Worm (Caenorhabditis elegans) whole organism, L4 larva: ENCODE results near the gene sip-1.
A peak's percentile ranks its signal among the peaks of the same experiment; 100 is the strongest.

Experiments
- D1046.2 ChIP-seq: fragments of 200-800 bp; sonication (Bioruptor generic); IDR thresholded peaks from 2 replicates; pipeline ENCODE4 v1.3.6; 2022; ENCODE audit warnings: missing genetic modification characterization, missing compliant biosample characterization
- F26F4.8 ChIP-seq: fragments of 200-800 bp; sonication (Bioruptor generic); conservative IDR thresholded peaks from 2 replicates; pipeline ENCODE4 v1.3.6; 2022; ENCODE audit warnings: missing genetic modification characterization, missing compliant biosample characterization
- F37D6.2 ChIP-seq: sonication (generic microtip); optimal IDR thresholded peaks from 2 replicates; lab custom pipeline; 2016; ENCODE audit warnings: mild to moderate bottlenecking, missing genetic modification characterization, missing compliant biosample characterization
- F49E8.2 ChIP-seq: sonication (generic microtip); optimal IDR thresholded peaks from 2 replicates; lab custom pipeline; 2016; ENCODE audit warnings: missing compliant biosample characterization, mild to moderate bottlenecking, missing genetic modification characterization, borderline replicate concordance
- R02D3.7 ChIP-seq: fragments of 150-350 bp; sonication (generic microtip); optimal IDR thresholded peaks from 3 replicates; lab custom pipeline; 2014; ENCODE audit warnings: missing biosample characterization, missing genetic modification characterization
- T20F7.1 ChIP-seq: fragments of 200-800 bp; sonication (Bioruptor generic); optimal IDR thresholded peaks from 2 replicates; lab custom pipeline; 2018; ENCODE audit warnings: mild to moderate bottlenecking, missing genetic modification characterization, missing compliant biosample characterization
- Y48G9A.11 ChIP-seq: fragments of 200-800 bp; sonication (Bioruptor generic); IDR thresholded peaks from 2 replicates; pipeline ENCODE4 v1.3.6; 2022; ENCODE audit warnings: missing genetic modification reagents, missing genetic modification characterization, missing compliant biosample characterization
- Y75B8A.6 ChIP-seq: fragments of 200-800 bp; sonication (Bioruptor generic); IDR thresholded peaks from 2 replicates; pipeline ENCODE4 v1.3.6; 2022; ENCODE audit warnings: missing genetic modification reagents, missing genetic modification characterization, missing compliant biosample characterization
- ZK337.2 ChIP-seq: fragments of 200-800 bp; sonication (Bioruptor generic); IDR thresholded peaks from 2 replicates; pipeline ENCODE4 v1.3.6; 2022; ENCODE audit warnings: missing genetic modification reagents, missing genetic modification characterization, missing compliant biosample characterization
- aly-2 ChIP-seq: sonication (generic microtip); optimal IDR thresholded peaks from 2 replicates; lab custom pipeline; 2018; ENCODE audit warnings: missing biosample characterization, missing genetic modification characterization
- arid-1 ChIP-seq: fragments of 200-800 bp; sonication (Bioruptor generic); conservative IDR thresholded peaks from 2 replicates; pipeline ENCODE4 v1.3.6; 2022; ENCODE audit warnings: missing genetic modification reagents, missing genetic modification characterization, missing compliant biosample characterization
- ceh-20 ChIP-seq: fragments of 200-800 bp; sonication (Bioruptor generic); IDR thresholded peaks from 2 replicates; pipeline ENCODE4 v1.3.6; 2022; ENCODE audit warnings: missing genetic modification reagents, missing genetic modification characterization, missing compliant biosample characterization
- ceh-28 ChIP-seq: fragments of 150-350 bp; optimal IDR thresholded peaks from 2 replicates; lab custom pipeline; 2014; ENCODE audit warnings: missing biosample characterization, missing genetic modification reagents, missing genetic modification characterization
- ceh-32 ChIP-seq: sonication (generic microtip); optimal IDR thresholded peaks from 2 replicates; lab custom pipeline; 2016; ENCODE audit warnings: mild to moderate bottlenecking, missing genetic modification characterization, missing compliant biosample characterization; ENCODE audit not compliant: poor library complexity
- ceh-44 ChIP-seq: fragments of 200-800 bp; sonication (Bioruptor generic); IDR thresholded peaks from 2 replicates; pipeline ENCODE4 v1.3.6; 2022; ENCODE audit warnings: missing genetic modification reagents, missing genetic modification characterization, missing compliant biosample characterization
- ctbp-1 ChIP-seq: fragments of 200-800 bp; sonication (Bioruptor generic); IDR thresholded peaks from 2 replicates; pipeline ENCODE4 v1.3.6; 2022; ENCODE audit warnings: missing genetic modification reagents, missing genetic modification characterization, missing compliant biosample characterization
- daf-12 ChIP-seq: fragments of 150-350 bp; optimal IDR thresholded peaks from 2 replicates; lab custom pipeline; 2014; ENCODE audit warnings: missing biosample characterization, missing genetic modification reagents, missing genetic modification characterization
- daf-19 ChIP-seq: fragments of 200-800 bp; sonication (Bioruptor generic); conservative IDR thresholded peaks from 2 replicates; pipeline ENCODE4 v1.3.6; 2022; ENCODE audit warnings: missing genetic modification characterization, missing compliant biosample characterization
- daf-8 ChIP-seq: fragments of 200-800 bp; sonication (Bioruptor generic); IDR thresholded peaks from 2 replicates; pipeline ENCODE4 v1.3.6; 2022; ENCODE audit warnings: missing genetic modification characterization, missing compliant biosample characterization
- dmd-6 ChIP-seq: fragments of 200-800 bp; sonication (Bioruptor generic); IDR thresholded peaks from 2 replicates; pipeline ENCODE4 v1.3.6; 2022; ENCODE audit warnings: missing genetic modification reagents, missing genetic modification characterization, missing compliant biosample characterization
- dmd-9 ChIP-seq: fragments of 200-800 bp; sonication (Bioruptor generic); IDR thresholded peaks from 2 replicates; pipeline ENCODE4 v1.3.6; 2022; ENCODE audit warnings: missing genetic modification reagents, missing genetic modification characterization, missing compliant biosample characterization
- dpl-1 ChIP-seq: fragments of 150-350 bp; optimal IDR thresholded peaks from 2 replicates; lab custom pipeline; 2014; ENCODE audit warnings: missing biosample characterization, missing genetic modification reagents, missing genetic modification characterization
- duxl-1 ChIP-seq: sonication (generic microtip); optimal IDR thresholded peaks from 2 replicates; lab custom pipeline; 2016; ENCODE audit warnings: mild to moderate bottlenecking, missing genetic modification characterization, moderate library complexity, missing compliant biosample characterization; ENCODE audit not compliant: poor library complexity
- dve-1 ChIP-seq: sonication (generic microtip); optimal IDR thresholded peaks from 2 replicates; lab custom pipeline; 2017; ENCODE audit warnings: antibody characterized with exemption, mild to moderate bottlenecking, missing genetic modification characterization, missing compliant biosample characterization; ENCODE audit not compliant: insufficient read depth
- egl-27 ChIP-seq: sonication (generic microtip); optimal IDR thresholded peaks from 3 replicates; lab custom pipeline; 2017; ENCODE audit warnings: missing biosample characterization, missing genetic modification reagents, missing genetic modification characterization
- hmg-1.1 ChIP-seq: fragments of 200-800 bp; sonication (Bioruptor generic); IDR thresholded peaks from 2 replicates; pipeline ENCODE4 v1.3.6; 2022; ENCODE audit warnings: missing genetic modification reagents, missing genetic modification characterization, missing compliant biosample characterization
- lim-7 ChIP-seq: fragments of 200-800 bp; sonication (Bioruptor generic); IDR thresholded peaks from 2 replicates; pipeline ENCODE4 v1.3.6; 2022; ENCODE audit warnings: missing genetic modification characterization, missing compliant biosample characterization
- lin-1 ChIP-seq: fragments of 200-800 bp; sonication (Bioruptor generic); IDR thresholded peaks from 2 replicates; pipeline ENCODE4 v1.3.6; 2022; ENCODE audit warnings: missing genetic modification reagents, missing genetic modification characterization, missing compliant biosample characterization
- lin-38 ChIP-seq: fragments of 200-800 bp; sonication (Bioruptor generic); IDR thresholded peaks from 2 replicates; pipeline ENCODE4 v1.3.6; 2022; ENCODE audit warnings: missing genetic modification reagents, missing genetic modification characterization, missing compliant biosample characterization
- lir-3 ChIP-seq: sonication (generic microtip); optimal IDR thresholded peaks from 2 replicates; lab custom pipeline; 2016; ENCODE audit warnings: mild to moderate bottlenecking, missing genetic modification characterization, missing compliant biosample characterization
- mes-2 ChIP-seq: sonication (generic microtip); optimal IDR thresholded peaks from 2 replicates; lab custom pipeline; 2016; ENCODE audit warnings: missing genotype, mild to moderate bottlenecking, missing genetic modification characterization, missing compliant biosample characterization; ENCODE audit not compliant: poor library complexity, severe bottlenecking
- mxl-3 ChIP-seq: fragments of 200-800 bp; sonication (Bioruptor generic); optimal IDR thresholded peaks from 2 replicates; lab custom pipeline; 2018; ENCODE audit warnings: mild to moderate bottlenecking, missing genetic modification characterization, missing compliant biosample characterization
- nhr-42 ChIP-seq: fragments of 200-800 bp; sonication (Bioruptor generic); IDR thresholded peaks from 2 replicates; pipeline ENCODE4 v1.3.6; 2022; ENCODE audit warnings: missing genetic modification characterization, missing compliant biosample characterization
- nhr-6 ChIP-seq: fragments of 150-350 bp; optimal IDR thresholded peaks from 2 replicates; lab custom pipeline; 2014; ENCODE audit warnings: missing biosample characterization, missing genetic modification characterization
- nhr-76 ChIP-seq: fragments of 150-350 bp; optimal IDR thresholded peaks from 2 replicates; lab custom pipeline; 2014; ENCODE audit warnings: missing biosample characterization, missing genetic modification characterization
- nhr-77 ChIP-seq: fragments of 150-350 bp; optimal IDR thresholded peaks from 2 replicates; lab custom pipeline; 2014; ENCODE audit warnings: missing biosample characterization, missing genetic modification characterization
- pha-4 ChIP-seq, 2 experiments: fragments of 150-350 bp in 1 of 2; fragments of 200-800 bp in 1 of 2; sonication (Bioruptor generic) in 1 of 2; IDR thresholded peaks in 1 of 2; optimal IDR thresholded peaks in 1 of 2; 2 replicates each; pipeline versions ENCODE4 v1.3.6 to Lab custom; 2014 to 2022; ENCODE audit warnings: missing genetic modification characterization in 2 of 2, missing genetic modification reagents in 2 of 2, missing biosample characterization in 1 of 2, missing compliant biosample characterization in 1 of 2
- php-3 ChIP-seq: fragments of 200-800 bp; sonication (Bioruptor generic); IDR thresholded peaks from 2 replicates; pipeline ENCODE4 v1.3.6; 2022; ENCODE audit warnings: missing genetic modification reagents, missing genetic modification characterization, missing compliant biosample characterization
- pqm-1 ChIP-seq: sonication (generic microtip); optimal IDR thresholded peaks from 2 replicates; lab custom pipeline; 2017; ENCODE audit warnings: missing biosample characterization, missing genetic modification characterization
- sdz-12 ChIP-seq: fragments of 200-800 bp; sonication (Bioruptor generic); optimal IDR thresholded peaks from 2 replicates; lab custom pipeline; 2018; ENCODE audit warnings: mild to moderate bottlenecking, missing genetic modification characterization, missing compliant biosample characterization
- set-16 ChIP-seq: fragments of 200-800 bp; sonication (Bioruptor generic); IDR thresholded peaks from 2 replicates; pipeline ENCODE4 v1.3.6; 2022; ENCODE audit warnings: missing genetic modification reagents, missing genetic modification characterization, missing compliant biosample characterization
- snpc-1.2 ChIP-seq: fragments of 200-800 bp; sonication (Bioruptor generic); IDR thresholded peaks from 2 replicates; pipeline ENCODE4 v1.3.6; 2022; ENCODE audit warnings: missing genetic modification reagents, missing genetic modification characterization, missing compliant biosample characterization
- tra-1 ChIP-seq: fragments of 200-800 bp; sonication (Bioruptor generic); IDR thresholded peaks from 2 replicates; pipeline ENCODE4 v1.3.6; 2022; ENCODE audit warnings: missing genetic modification reagents, missing genetic modification characterization, missing compliant biosample characterization
- unc-39 ChIP-seq: sonication (generic microtip); optimal IDR thresholded peaks from 2 replicates; lab custom pipeline; 2017; ENCODE audit warnings: missing biosample characterization, missing genetic modification characterization
- unc-62 ChIP-seq, 3 experiments: fragments of 150-350 bp in 1 of 3; sonication (generic microtip); optimal IDR thresholded peaks in 2 of 3; peaks in 1 of 3; 1 replicate in 1 of 3; 2 replicates in 2 of 3; lab custom pipeline; 2014 to 2017; ENCODE audit warnings: missing biosample characterization in 3 of 3, missing genetic modification characterization in 3 of 3, missing genetic modification reagents in 3 of 3, missing genotype in 1 of 3
- vab-7 ChIP-seq: fragments of 200-800 bp; sonication (Bioruptor generic); IDR thresholded peaks from 2 replicates; pipeline ENCODE4 v1.3.6; 2022; ENCODE audit warnings: missing genetic modification reagents, missing genetic modification characterization, missing compliant biosample characterization
- ztf-7 ChIP-seq: fragments of 150-350 bp; optimal IDR thresholded peaks from 2 replicates; lab custom pipeline; 2014; ENCODE audit warnings: missing biosample characterization, missing genetic modification characterization

Gene sip-1

ce11 chrIII:10534191-10534590, 27.6 kb upstream of the sip-1 start (continued):
- TF ChIP-seq lin-1 (GFP tag; lab: Robert Waterston, UW) (0 out of 2 replicates have a peak, but pooled peaks have one; percentile 23), tra-1 (GFP tag; lab: Robert Waterston, UW) (peak; percentile 82), dpl-1 (GFP tag; lab: Kevin White, UChicago) (no peak), pqm-1 (tag; lab: Kevin White, UChicago) (peak; percentile 35), T20F7.1 (GFP tag; lab: Kevin White, UChicago) (no peak), nhr-77 (tag; lab: Kevin White, UChicago) (peak; percentile 28), dmd-6 (GFP tag; lab: Robert Waterston, UW) (peak; percentile 95), D1046.2 (GFP tag; lab: Robert Waterston, UW) (no peak), sdz-12 (GFP tag; lab: Kevin White, UChicago) (no peak), ztf-7 (tag; lab: Kevin White, UChicago) (peak; percentile 32), php-3 (GFP tag; lab: Robert Waterston, UW) (peak; percentile 82)

ce11 chrIII:10533310-10533709, 26.7 kb upstream of the sip-1 start:
- TF ChIP-seq dmd-9 = no peak
- TF ChIP-seq set-16 = no peak
- TF ChIP-seq lir-3 (tag; lab: Kevin White, UChicago) = no peak
- no peak for TF ChIP-seq sdz-12 (GFP tag; lab: Kevin White, UChicago)
- peak; percentile 48 for TF ChIP-seq php-3 (GFP tag; lab: Robert Waterston, UW)
- TF ChIP-seq nhr-76 (tag; lab: Kevin White, UChicago) = no peak
- no peak for TF ChIP-seq daf-8 (GFP tag; lab: Robert Waterston, UW)
- TF ChIP-seq ceh-44 (GFP tag; lab: Robert Waterston, UW) = no peak
- TF ChIP-seq T20F7.1 (GFP tag; lab: Kevin White, UChicago) = no peak
- no peak for TF ChIP-seq F37D6.2 (tag; lab: Kevin White, UChicago)
- TF ChIP-seq tra-1 (GFP tag; lab: Robert Waterston, UW) = peak; percentile 87
- TF ChIP-seq daf-12 (tag; lab: Kevin White, UChicago) = no peak
- TF ChIP-seq vab-7 = no peak
- TF ChIP-seq F26F4.8 = no peak
- TF ChIP-seq daf-19 (GFP tag; lab: Robert Waterston, UW) = no peak
- TF ChIP-seq unc-39 (tag; lab: Kevin White, UChicago) = no peak
- TF ChIP-seq ZK337.2 (GFP tag; lab: Robert Waterston, UW) = no peak
- no peak for TF ChIP-seq mes-2 (tag; lab: Kevin White, UChicago)
- peak; percentile 76 for TF ChIP-seq lin-1 (GFP tag; lab: Robert Waterston, UW)
- no peak for TF ChIP-seq duxl-1 (tag; lab: Kevin White, UChicago)
- no peak for TF ChIP-seq aly-2 (tag; lab: Kevin White, UChicago)
- TF ChIP-seq ceh-20 (GFP tag; lab: Robert Waterston, UW) = 0 out of 2 replicates have a peak, but pooled peaks have one; percentile 17
- peak; percentile 3 to 98 for TF ChIP-seq unc-62 (GFP tag; optimal IDR thresholded peaks at IDR 0.05 in 1 of 2; lab: Kevin White, UChicago)
- TF ChIP-seq unc-62 (tag; optimal IDR thresholded peaks at IDR 0.05; lab: Kevin White, UChicago) = no peak
- TF ChIP-seq F49E8.2 (tag; lab: Kevin White, UChicago) = no peak
- TF ChIP-seq ceh-32 (tag; lab: Kevin White, UChicago) = no peak
- TF ChIP-seq snpc-1.2 (GFP tag; lab: Robert Waterston, UW) = no peak
- no peak for TF ChIP-seq Y75B8A.6 (GFP tag; lab: Robert Waterston, UW)
- peak; percentile 86 for TF ChIP-seq dve-1
- TF ChIP-seq pha-4 (GFP tag; IDR thresholded peaks at IDR 0.05; lab: Robert Waterston, UW) = no peak; the same call in 1 of the 2 replicates
- TF ChIP-seq pha-4 (tag; optimal IDR thresholded peaks at IDR 0.05; lab: Kevin White, UChicago) = no peak
- peak; percentile 58 for TF ChIP-seq nhr-6 (tag; lab: Kevin White, UChicago)
- TF ChIP-seq lim-7 = no peak
- TF ChIP-seq hmg-1.1 (GFP tag; lab: Robert Waterston, UW) = no peak
- no peak for TF ChIP-seq arid-1 (GFP tag; lab: Robert Waterston, UW)
- TF ChIP-seq egl-27 (tag; lab: Kevin White, UChicago) = no peak
- TF ChIP-seq ctbp-1 (GFP tag; lab: Robert Waterston, UW) = no peak
- TF ChIP-seq dpl-1 (GFP tag; lab: Kevin White, UChicago) = peak; percentile 28
- TF ChIP-seq mxl-3 (GFP tag; lab: Kevin White, UChicago) = peak; percentile 87
- no peak for TF ChIP-seq nhr-42 (GFP tag; lab: Robert Waterston, UW)
- no peak for TF ChIP-seq ceh-28 (tag; lab: Kevin White, UChicago)
- no peak for TF ChIP-seq Y48G9A.11 (GFP tag; lab: Robert Waterston, UW)
- 0 out of 2 replicates have a peak, but pooled peaks have one; percentile 8 for TF ChIP-seq lin-38 (GFP tag; lab: Robert Waterston, UW)
- TF ChIP-seq R02D3.7 = no peak
